Worm (Caenorhabditis elegans): ENCODE data around the gene ZK546.19.

DNA sequence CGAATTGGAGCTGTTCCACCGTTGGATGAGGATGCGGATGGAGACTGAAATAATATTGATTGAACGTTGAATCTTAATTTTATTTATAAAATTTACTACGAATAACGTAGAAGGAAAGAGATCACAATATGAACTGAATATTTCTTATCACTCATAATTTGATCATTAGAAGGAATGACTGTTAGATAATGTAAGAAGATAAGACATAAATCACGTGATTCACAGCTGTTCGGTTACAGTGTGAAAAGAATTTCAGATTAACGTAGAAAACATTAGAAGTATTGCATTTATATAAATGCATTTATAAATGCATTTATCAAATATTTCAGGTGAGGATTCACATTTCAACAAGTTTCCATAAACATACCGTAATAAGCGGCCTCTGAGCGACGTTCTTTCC, 1.3 kb downstream of the ZK546.19 start:
- TF ChIP-seq W03F9.2 (tag; optimal IDR thresholded peaks at IDR 0.05) (no peak), him-1 (tag; optimal IDR thresholded peaks at IDR 0.05) (no peak)
